Worm (Caenorhabditis elegans): ENCODE data around the gene msd-2.

The msd-2 gene

DNA sequence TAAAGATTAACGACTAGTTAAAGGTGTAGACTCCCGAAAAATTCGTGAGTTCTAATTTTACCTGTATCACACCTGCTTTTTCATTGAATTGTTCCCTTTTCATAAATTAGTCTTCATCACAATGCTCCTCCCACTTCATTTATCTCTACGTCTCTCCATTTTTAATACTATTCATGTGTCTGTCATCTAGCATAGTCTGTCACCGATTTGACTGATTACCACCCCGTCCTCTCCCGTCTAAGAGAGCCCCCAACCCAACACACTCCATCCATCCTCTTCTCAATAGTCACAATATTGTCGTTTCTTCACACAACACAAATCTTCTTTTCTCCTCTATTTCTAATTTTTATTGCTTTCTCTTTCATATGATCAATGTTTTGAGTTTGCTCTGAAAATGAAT lies 36.3 kb downstream of the msd-2 start:
- TF ChIP-seq unc-62 (GFP tag; optimal IDR thresholded peaks at IDR 0.05) = no peak

DNA sequence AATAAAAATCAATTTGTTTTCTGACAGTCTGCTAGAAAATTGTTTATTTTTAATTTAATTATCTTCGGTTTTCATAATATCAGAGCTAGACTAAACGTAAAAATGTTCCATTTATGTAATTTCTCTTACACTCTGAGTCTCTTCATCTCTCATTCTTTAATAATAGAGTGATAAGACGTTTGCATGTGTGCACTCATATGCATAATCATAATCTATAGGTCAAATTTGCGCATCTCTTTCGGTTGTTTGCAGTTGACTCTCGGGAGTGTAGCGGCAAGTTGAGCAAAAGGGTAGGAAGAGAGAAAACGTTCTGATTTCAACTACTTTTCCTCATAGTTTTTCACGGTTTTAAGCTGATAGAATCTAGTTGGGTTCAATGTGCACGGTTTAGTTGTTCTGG lies 37.6 kb downstream of the msd-2 start:
- TF ChIP-seq unc-62 (GFP tag; optimal IDR thresholded peaks at IDR 0.05) = no peak

DNA sequence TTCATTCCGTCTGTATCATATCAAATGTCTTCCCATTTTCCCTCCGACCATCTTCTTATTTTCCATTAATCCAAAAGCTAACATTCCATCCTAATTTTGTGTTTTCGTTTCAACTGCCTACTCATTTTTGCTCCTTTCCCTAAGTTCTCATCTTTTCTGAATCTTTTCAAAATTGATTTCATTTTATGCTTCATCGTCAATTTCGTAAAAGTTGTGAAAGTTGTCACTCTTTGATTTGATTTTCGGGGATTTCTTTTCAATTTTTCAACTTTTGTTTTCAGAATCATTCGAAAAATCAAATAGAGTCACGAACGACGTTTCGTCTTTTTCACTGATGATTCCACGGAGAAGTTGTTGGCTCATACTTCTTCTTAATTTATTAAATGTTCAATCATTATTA lies 38.7 kb downstream of the msd-2 start, which contains the start of gene cwn-2:
Gene cwn-2 (plus strand): TSS at position 276 of the 400 bp plus-strand sequence.
- no peak for TF ChIP-seq unc-62 (GFP tag; optimal IDR thresholded peaks at IDR 0.05)

DNA sequence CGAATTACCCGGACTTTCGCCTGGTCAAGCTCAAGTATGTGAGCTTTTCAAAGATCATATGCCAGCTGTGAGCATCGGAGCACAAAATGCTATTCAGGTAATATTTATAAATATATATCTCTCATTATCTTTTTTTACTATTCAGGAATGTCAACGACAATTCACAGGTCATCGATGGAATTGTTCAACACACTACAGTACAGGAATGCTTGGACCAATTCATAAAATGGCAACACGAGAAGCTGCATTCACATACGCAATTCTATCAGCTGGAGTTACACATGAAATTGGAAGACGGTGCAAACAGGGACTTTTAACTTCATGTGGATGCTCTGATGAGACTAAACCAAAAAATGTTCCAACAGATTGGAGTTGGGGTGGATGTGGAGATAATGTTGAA lies 39.4 kb downstream of the msd-2 start:
- no peak for TF ChIP-seq unc-62 (GFP tag; optimal IDR thresholded peaks at IDR 0.05)

DNA sequence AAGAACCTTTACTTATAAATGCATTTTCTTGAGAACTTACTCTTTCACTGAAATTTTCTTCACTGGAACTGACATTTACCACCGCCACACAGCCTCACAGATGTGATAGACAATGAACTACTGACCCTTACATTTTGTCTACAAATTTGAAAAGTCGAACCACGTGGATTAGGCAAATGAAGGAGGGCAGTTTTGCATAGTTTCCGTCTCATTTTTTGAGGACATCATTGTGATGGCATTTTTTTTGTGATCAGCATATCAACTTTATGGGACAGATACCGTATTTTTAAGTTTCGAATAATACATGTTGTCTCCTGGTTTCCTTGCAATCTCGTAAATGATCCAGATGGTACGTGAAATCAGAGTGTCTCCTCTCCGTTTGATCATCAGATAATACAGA lies 43.6 kb downstream of the msd-2 start, which contains the start of gene W01B6.3:
Gene W01B6.3 (minus strand): TSS at position 101 of the 400 bp plus-strand sequence.
- no peak for TF ChIP-seq unc-62 (GFP tag; optimal IDR thresholded peaks at IDR 0.05)

DNA sequence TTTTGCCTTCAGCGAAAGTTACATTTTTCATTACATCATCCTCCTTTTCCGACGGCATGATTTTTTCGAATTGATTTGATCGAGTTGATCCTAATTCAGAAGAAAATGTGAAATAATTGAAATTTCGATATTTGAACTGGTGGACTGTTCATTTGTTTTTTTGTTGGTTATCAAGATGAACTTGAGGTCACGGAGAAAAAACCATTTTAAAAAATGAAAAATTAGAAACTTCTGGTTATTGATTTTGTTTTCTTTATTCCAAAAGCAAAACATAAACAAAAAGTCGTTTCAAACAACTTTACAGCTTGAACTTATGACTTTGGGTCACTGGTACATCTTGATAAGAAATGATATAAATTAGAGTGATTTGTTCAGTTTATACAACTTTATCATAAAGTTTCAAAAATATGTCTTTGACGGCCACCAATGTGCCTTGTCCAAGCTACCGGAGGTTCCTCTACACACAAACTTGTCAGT lies 46.2 kb downstream of the msd-2 start, which contains the start of the genes ttbk-4 and W01B6.4:
Gene ttbk-4 (minus strand): TSS at position 101 of the 477 bp plus-strand sequence.
Gene W01B6.4 (plus strand): TSS at position 427 of the 477 bp plus-strand sequence.
- TF ChIP-seq unc-62 (GFP tag; optimal IDR thresholded peaks at IDR 0.05) = no peak

DNA sequence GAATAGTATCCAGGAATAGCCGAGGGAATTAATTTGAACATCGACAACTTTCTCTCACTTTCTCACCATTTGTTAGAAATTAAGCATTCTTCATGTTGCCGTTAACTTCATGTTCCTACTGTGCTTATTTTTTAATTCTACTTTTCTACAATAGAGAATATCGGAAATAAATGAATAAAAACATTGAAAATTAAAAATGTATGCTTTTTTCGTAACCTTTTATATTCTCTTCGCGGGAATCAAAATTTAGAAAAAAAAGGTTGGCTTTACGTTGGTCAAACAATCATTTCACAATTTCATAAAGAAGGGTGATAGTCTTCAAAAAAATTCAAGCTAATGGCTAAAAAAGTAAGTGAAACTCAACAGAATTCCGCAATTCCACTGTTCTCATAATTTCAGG lies 47.0 kb downstream of the msd-2 start, which contains the start of gene W01B6.5:
Gene W01B6.5 (plus strand): TSS at position 301 of the 400 bp plus-strand sequence.
- TF ChIP-seq unc-62 (GFP tag; optimal IDR thresholded peaks at IDR 0.05) = no peak

DNA sequence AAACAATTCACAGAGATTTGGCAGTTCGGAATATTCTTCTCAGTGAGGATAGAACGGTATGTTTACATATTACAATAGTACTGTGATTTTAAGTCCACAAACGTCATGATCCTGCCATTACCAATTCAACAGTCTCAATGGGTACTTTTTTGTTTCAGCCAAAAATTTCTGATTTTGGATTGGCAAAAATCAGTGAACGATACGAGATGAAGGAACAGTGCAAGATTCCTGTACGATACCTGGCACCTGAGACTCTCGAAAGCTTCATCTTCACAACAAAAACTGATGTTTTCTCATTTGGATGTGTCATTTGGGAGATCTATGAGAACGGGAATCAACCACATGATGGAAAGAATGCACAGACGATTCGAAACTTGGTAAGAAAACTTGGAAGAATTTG lies 49.1 kb downstream of the msd-2 start:
- no peak for TF ChIP-seq unc-62 (GFP tag; optimal IDR thresholded peaks at IDR 0.05)

All from whole organism, dauer.